Worm (Caenorhabditis elegans): ENCODE data around the gene K06H7.2.

- no peak for TF ChIP-seq nhr-129 (tag; optimal IDR thresholded peaks at IDR 0.05)
- TF ChIP-seq lin-13 (GFP tag; optimal IDR thresholded peaks at IDR 0.05), result no peak
- no peak for TF ChIP-seq snpc-4 (tag; optimal IDR thresholded peaks at IDR 0.05)
- no peak for TF ChIP-seq ama-1 (optimal IDR thresholded peaks at IDR 0.05)
- TF ChIP-seq ZK546.5 (tag; optimal IDR thresholded peaks at IDR 0.05), result no peak
Measured at ce11 chrIII:8099022-8099421, 5.6 kb downstream of the K06H7.2 start, which contains the start of gene K06H7.1.
